Fruit fly (Drosophila melanogaster): ENCODE data around the gene abd-A.
A peak's percentile ranks its signal among the peaks of the same experiment; 100 is the strongest.

Gene abd-A

DNA sequence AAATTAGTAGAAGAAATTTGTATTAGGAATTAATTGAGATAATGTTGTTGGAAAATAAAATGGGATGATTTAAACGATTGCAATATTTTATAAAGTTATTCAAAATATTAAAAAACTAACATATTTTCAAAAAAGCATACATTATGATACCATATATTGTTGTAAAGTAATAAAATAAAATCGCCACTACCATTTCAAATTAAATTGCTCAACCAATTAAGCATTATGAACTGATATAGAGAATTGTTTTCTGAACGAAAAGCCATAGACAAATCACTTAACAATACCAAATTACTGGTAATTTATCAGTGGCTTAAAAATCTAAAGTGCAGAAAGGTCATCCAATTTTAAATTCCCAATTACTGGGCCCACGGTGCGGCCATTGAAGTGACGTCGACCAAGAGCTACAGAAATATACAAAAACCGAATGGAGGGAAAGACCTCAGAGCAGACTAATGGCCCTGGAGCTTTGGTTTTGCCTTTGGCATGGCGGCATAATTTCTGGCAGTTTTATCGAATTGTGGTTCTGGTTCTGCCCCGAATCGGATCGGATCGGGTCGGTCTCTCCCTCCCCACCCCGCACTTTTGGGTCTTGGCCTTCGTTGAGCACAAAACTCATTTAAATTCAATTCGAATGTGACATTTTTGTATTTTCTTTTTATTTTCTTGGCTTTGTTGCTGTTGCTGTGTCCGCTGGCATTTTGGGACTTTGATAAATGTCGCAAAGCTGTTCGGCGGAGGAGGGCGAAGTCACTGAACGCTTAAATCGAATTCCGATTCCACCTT is 43.3 kb upstream of the abd-A start (continued):
- TF ChIP-seq Bgb (GFP tag; IDR thresholded peaks at IDR 0.05; ENCODE audit: partially characterized antibody) = no peak
- no peak for TF ChIP-seq Camta (GFP tag; optimal IDR thresholded peaks at IDR 0.05)
- TF ChIP-seq CG15073 (GFP tag; optimal IDR thresholded peaks at IDR 0.05) = no peak
- no peak for TF ChIP-seq CG13624 (GFP tag; optimal IDR thresholded peaks at IDR 0.05)
- TF ChIP-seq Mes4 (GFP tag; optimal IDR thresholded peaks at IDR 0.05) = no peak
- TF ChIP-seq sd (tag; optimal IDR thresholded peaks at IDR 0.05) = peak; percentile 81
- peak in 1 of 2 experiments; percentile 53 for TF ChIP-seq Hr51 (GFP tag; optimal IDR thresholded peaks at IDR 0.05)
- TF ChIP-seq CG2116 (GFP tag; optimal IDR thresholded peaks at IDR 0.05) = no peak
- TF ChIP-seq Optix (GFP tag; IDR thresholded peaks at IDR 0.05) = no peak
- no peak for TF ChIP-seq CG7271 (tag; optimal IDR thresholded peaks at IDR 0.05)
- no peak for TF ChIP-seq btn (GFP tag; optimal IDR thresholded peaks at IDR 0.05)
- TF ChIP-seq chm (GFP tag; IDR thresholded peaks at IDR 0.05) = no peak
- TF ChIP-seq CG32772 (GFP tag; IDR thresholded peaks at IDR 0.05) = no peak
- no peak for TF ChIP-seq HHEX (GFP tag; optimal IDR thresholded peaks at IDR 0.05)
- TF ChIP-seq grn (GFP tag; optimal IDR thresholded peaks at IDR 0.05) = no peak
- TF ChIP-seq CG14860 (GFP tag; IDR thresholded peaks at IDR 0.05; ENCODE audit: partially characterized antibody) = no peak
- TF ChIP-seq Lhr (GFP tag; optimal IDR thresholded peaks at IDR 0.05) = no peak
- no peak for TF ChIP-seq CG10321 (GFP tag; IDR thresholded peaks at IDR 0.05)
- no peak for TF ChIP-seq CG42726 (GFP tag; IDR thresholded peaks at IDR 0.05; ENCODE audit: partially characterized antibody)
- TF ChIP-seq CG2678 (tag; optimal IDR thresholded peaks at IDR 0.05) = peak; percentile 63
- TF ChIP-seq CG11560 (tag; IDR thresholded peaks at IDR 0.05) = no peak
- no peak for TF ChIP-seq lab (GFP tag; optimal IDR thresholded peaks at IDR 0.05)
- 0 out of 2 replicates have a peak, but pooled peaks have one; percentile 10 for TF ChIP-seq NFAT (GFP tag; IDR thresholded peaks at IDR 0.05)
- peak; percentile 16 for TF ChIP-seq CG3281 (GFP tag; optimal IDR thresholded peaks at IDR 0.05)
- TF ChIP-seq gcm (GFP tag; optimal IDR thresholded peaks at IDR 0.05) = no peak
- TF ChIP-seq al (GFP tag; IDR thresholded peaks at IDR 0.05) = no peak
- peak; percentile 29 for TF ChIP-seq CG9727 (GFP tag; optimal IDR thresholded peaks at IDR 0.05)
- no peak for TF ChIP-seq crp (GFP tag; optimal IDR thresholded peaks at IDR 0.05)
- no peak for TF ChIP-seq Dbx (GFP tag; IDR thresholded peaks at IDR 0.05)
- no peak for TF ChIP-seq NK7.1 (GFP tag; optimal IDR thresholded peaks at IDR 0.05)
- no peak for TF ChIP-seq Dref (GFP tag; IDR thresholded peaks at IDR 0.05)
- no peak for TF ChIP-seq danr (GFP tag; IDR thresholded peaks at IDR 0.05)
- TF ChIP-seq run (tag; optimal IDR thresholded peaks at IDR 0.05) = no peak
- no peak for TF ChIP-seq trh (GFP tag; optimal IDR thresholded peaks at IDR 0.05)
- no peak for TF ChIP-seq Sry-β (GFP tag; optimal IDR thresholded peaks at IDR 0.05)
- TF ChIP-seq CG7786 (GFP tag; optimal IDR thresholded peaks at IDR 0.05) = no peak
- TF ChIP-seq CG12769 (tag; optimal IDR thresholded peaks at IDR 0.05) = peak; percentile 84
- TF ChIP-seq Bdp1 (GFP tag; optimal IDR thresholded peaks at IDR 0.05) = no peak
- TF ChIP-seq CrebB (tag; optimal IDR thresholded peaks at IDR 0.05) = no peak
- TF ChIP-seq CkIIα-i1 (GFP tag; IDR thresholded peaks at IDR 0.05) = no peak
- no peak for TF ChIP-seq bigmax (GFP tag; optimal IDR thresholded peaks at IDR 0.05)
- TF ChIP-seq Awh (GFP tag; IDR thresholded peaks at IDR 0.05) = no peak
- peak; percentile 8 for TF ChIP-seq CG10979 (tag; optimal IDR thresholded peaks at IDR 0.05)
- TF ChIP-seq CG11723 (GFP tag; optimal IDR thresholded peaks at IDR 0.05) = no peak
- TF ChIP-seq fd64A (GFP tag; optimal IDR thresholded peaks at IDR 0.05) = no peak
- no peak for TF ChIP-seq Tbp (GFP tag; optimal IDR thresholded peaks at IDR 0.05)
- TF ChIP-seq Deaf1 (tag; optimal IDR thresholded peaks at IDR 0.05) = peak; percentile 15
- no peak for TF ChIP-seq CG3163 (GFP tag; optimal IDR thresholded peaks at IDR 0.05)
- peak; percentile 31 for TF ChIP-seq Sox100B (GFP tag; optimal IDR thresholded peaks at IDR 0.05)
- no peak for TF ChIP-seq vfl (GFP tag; optimal IDR thresholded peaks at IDR 0.05)
